Worm (Caenorhabditis elegans): ENCODE measurements around the gene F41G3.3.

- no peak for TF ChIP-seq ceh-13 (GFP tag; optimal IDR thresholded peaks at IDR 0.05)
- no peak for TF ChIP-seq B0310.2 (tag; optimal IDR thresholded peaks at IDR 0.05)
- no peak for TF ChIP-seq hmg-4 (GFP tag; optimal IDR thresholded peaks at IDR 0.05)
- TF ChIP-seq sea-1 (GFP tag; conservative IDR thresholded peaks at IDR 0.05) = no peak
- no peak for TF ChIP-seq tbx-37 (GFP tag; conservative IDR thresholded peaks at IDR 0.05)
Observed at ce11 chrII:6713832-6714342, 42.4 kb upstream of the F41G3.3 start, which contains the start of gene dpy-2.

Data from whole organism, early embryonic.